Worm (Caenorhabditis elegans) whole organism, L3 larva: ENCODE measurements around the gene K09C6.7.

Source experiments
- daf-12 ChIP-seq: fragments of 150-350 bp; optimal IDR thresholded peaks from 2 replicates; lab custom pipeline; 2014; ENCODE audit warnings: missing biosample characterization, missing genetic modification reagents, missing genetic modification characterization
- egl-27 ChIP-seq: sonication (generic microtip); optimal IDR thresholded peaks from 4 replicates; lab custom pipeline; 2017; ENCODE audit warnings: missing biosample characterization, missing genetic modification reagents, missing genetic modification characterization
- fos-1 ChIP-seq: fragments of 150-350 bp; optimal IDR thresholded peaks from 2 replicates; lab custom pipeline; 2014; ENCODE audit warnings: missing biosample characterization, missing genetic modification characterization
- nhr-25 ChIP-seq: sonication (generic microtip); optimal IDR thresholded peaks from 2 replicates; lab custom pipeline; 2017; ENCODE audit warnings: missing biosample characterization, missing genetic modification characterization
- unc-39 ChIP-seq: sonication (generic microtip); optimal IDR thresholded peaks from 4 replicates; lab custom pipeline; 2017; ENCODE audit warnings: missing biosample characterization, missing genetic modification characterization

- TF ChIP-seq nhr-25 (no peak), daf-12 (tag; lab: Kevin White, UChicago) (no peak), egl-27 (tag; lab: Kevin White, UChicago) (no peak), fos-1 (no peak), unc-39 (tag; lab: Kevin White, UChicago) (no peak)
Observed at ce11 chrV:808260-808659, 30.6 kb downstream of the K09C6.7 start.
